Fruit fly (Drosophila melanogaster) S2 (cell line): ENCODE data around the gene betaCOP.

ENCODE experiments used
- CG8478 ChIP-seq: fragments of >200 bp; optimal IDR thresholded peaks from 2 replicates; lab custom pipeline; 2018
- CTCF ChIP-seq, 2 experiments: fragments of >200 bp; optimal IDR thresholded peaks; 2 replicates each; lab custom pipeline; 2018

dm6 chrX:18356141-18356600 is 28.9 kb downstream of the betaCOP start, which contains the start of gene kairos:
- TF ChIP-seq CG8478 (lab: Kevin White, UChicago) (no peak), CTCF (optimal IDR thresholded peaks at IDR 0.05; lab: Kevin White, UChicago) (no peak)
